Worm (Caenorhabditis elegans) whole organism, early embryonic: Measurements from ENCODE around the gene K07E3.2.

Source experiments
- B0310.2 ChIP-seq: sonication (generic microtip); optimal IDR thresholded peaks from 2 replicates; lab custom pipeline; 2016; ENCODE audit warnings: mild to moderate bottlenecking, missing genetic modification characterization, missing compliant biosample characterization
- F13C5.2 ChIP-seq: sonication (generic microtip); optimal IDR thresholded peaks from 2 replicates; lab custom pipeline; 2017; ENCODE audit warnings: mild to moderate bottlenecking, missing genetic modification characterization, inconsistent platforms, missing compliant biosample characterization
- aly-1 ChIP-seq: sonication (generic microtip); optimal IDR thresholded peaks from 2 replicates; lab custom pipeline; 2016; ENCODE audit warnings: missing genetic modification characterization, missing compliant biosample characterization
- ama-1 ChIP-seq: fragments of 150-350 bp; optimal IDR thresholded peaks from 2 replicates; lab custom pipeline; 2014
- ceh-13 ChIP-seq: fragments of 200-800 bp; sonication (Bioruptor generic); optimal IDR thresholded peaks from 2 replicates; lab custom pipeline; 2018; ENCODE audit warnings: mild to moderate bottlenecking, missing genetic modification characterization, missing compliant biosample characterization
- ceh-36 ChIP-seq: sonication (generic microtip); optimal IDR thresholded peaks from 2 replicates; lab custom pipeline; 2016; ENCODE audit warnings: missing genetic modification characterization, inconsistent platforms, missing compliant biosample characterization
- ets-7 ChIP-seq: sonication (generic microtip); optimal IDR thresholded peaks from 2 replicates; lab custom pipeline; 2016; ENCODE audit warnings: missing genotype, missing genetic modification characterization, missing compliant biosample characterization
- flt-1 ChIP-seq: fragments of 200-800 bp; sonication (Bioruptor generic); IDR thresholded peaks from 2 replicates; pipeline ENCODE4 v1.3.6; 2022; ENCODE audit warnings: missing genetic modification characterization, missing compliant biosample characterization
- hmbx-1 ChIP-seq: sonication (generic microtip); optimal IDR thresholded peaks from 2 replicates; lab custom pipeline; 2016; ENCODE audit warnings: mild to moderate bottlenecking, missing genetic modification characterization, missing compliant biosample characterization
- hmg-4 ChIP-seq: fragments of 200-800 bp; sonication (Bioruptor generic); optimal IDR thresholded peaks from 2 replicates; lab custom pipeline; 2018; ENCODE audit warnings: mild to moderate bottlenecking, missing genetic modification characterization, missing compliant biosample characterization
- hnd-1 ChIP-seq: sonication (generic microtip); optimal IDR thresholded peaks from 2 replicates; lab custom pipeline; 2016; ENCODE audit warnings: missing genetic modification characterization, missing compliant biosample characterization
- pes-1 ChIP-seq: fragments of 200-800 bp; sonication (Bioruptor generic); IDR thresholded peaks from 2 replicates; pipeline ENCODE4 v1.3.6; 2022; ENCODE audit warnings: missing genetic modification reagents, missing genetic modification characterization, missing compliant biosample characterization
- scrt-1 ChIP-seq: fragments of 200-800 bp; sonication (Bioruptor generic); IDR thresholded peaks from 2 replicates; pipeline ENCODE4 v1.3.6; 2022; ENCODE audit warnings: missing genetic modification characterization, missing compliant biosample characterization
- sea-1 ChIP-seq: fragments of 200-800 bp; sonication (Bioruptor generic); conservative IDR thresholded peaks from 2 replicates; pipeline ENCODE4 v1.3.6; 2022; ENCODE audit warnings: missing genetic modification characterization, missing compliant biosample characterization
- tbx-11 ChIP-seq: fragments of 200-800 bp; sonication (Bioruptor generic); IDR thresholded peaks from 2 replicates; pipeline ENCODE4 v1.3.6; 2022; ENCODE audit warnings: missing genetic modification characterization, missing compliant biosample characterization
- tbx-37 ChIP-seq: fragments of 200-800 bp; sonication (Bioruptor generic); conservative IDR thresholded peaks from 2 replicates; pipeline ENCODE4 v1.3.6; 2022; ENCODE audit warnings: missing genetic modification reagents, missing genetic modification characterization, missing compliant biosample characterization
- tra-4 ChIP-seq: sonication (generic microtip); optimal IDR thresholded peaks from 2 replicates; lab custom pipeline; 2017; ENCODE audit warnings: missing genetic modification characterization, missing compliant biosample characterization

The K07E3.2 gene

DNA sequence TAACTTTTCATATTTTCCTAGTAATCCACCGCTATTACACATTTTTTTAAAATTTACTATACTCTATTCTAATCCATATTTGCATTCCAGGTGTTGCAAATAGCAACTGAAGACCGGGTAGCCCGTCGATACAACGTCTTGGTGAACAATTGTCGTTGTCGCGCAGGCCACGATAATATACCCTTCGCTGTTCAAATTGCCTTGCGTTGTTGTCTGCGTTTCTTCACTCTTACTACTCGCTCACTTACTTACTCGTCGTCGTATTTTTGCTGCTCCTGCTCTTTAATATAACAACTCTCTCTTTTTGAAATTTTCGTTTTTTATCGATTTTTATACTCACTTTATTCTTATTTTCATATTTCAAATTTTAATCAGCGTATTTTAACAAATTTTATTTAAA, at the start of gene K07E3.2:
K07E3.2 (plus strand) TSS at position 400 of the 400 bp plus-strand sequence.
- TF ChIP-seq hmbx-1 (tag; lab: Kevin White, UChicago) (no peak), ets-7 (no peak)

DNA sequence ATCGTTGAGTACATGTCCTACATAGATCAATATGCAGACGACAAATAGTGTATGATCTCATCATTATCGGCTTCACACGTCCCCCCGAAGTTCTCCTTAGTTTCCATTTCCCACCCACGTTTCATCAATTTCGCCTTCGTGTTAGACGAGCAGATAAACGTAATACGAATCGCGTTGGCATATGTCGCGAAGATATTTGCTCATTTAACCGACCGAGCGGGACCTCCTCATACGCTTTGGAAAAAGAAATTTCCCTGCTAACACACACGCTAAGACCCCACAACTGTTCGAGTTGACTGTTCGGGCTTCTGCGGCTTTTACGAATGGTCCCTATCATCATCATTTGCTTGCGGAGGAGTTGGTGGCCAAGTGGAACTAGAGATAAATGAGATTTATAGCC, 49.6 kb upstream of the K07E3.2 start:
- TF ChIP-seq tbx-37 (no peak), ceh-36 (tag; lab: Kevin White, UChicago) (no peak), B0310.2 (tag; lab: Kevin White, UChicago) (no peak), ets-7 (no peak), aly-1 (tag; lab: Kevin White, UChicago) (no peak), tra-4 (tag; lab: Kevin White, UChicago) (no peak), hnd-1 (tag; lab: Kevin White, UChicago) (no peak), flt-1 (GFP tag; lab: Robert Waterston, UW) (no peak), ama-1 (no peak), tbx-11 (GFP tag; lab: Robert Waterston, UW) (no peak), sea-1 (GFP tag; lab: Robert Waterston, UW) (no peak), F13C5.2 (no peak), scrt-1 (no peak), pes-1 (GFP tag; lab: Robert Waterston, UW) (no peak), hmg-4 (GFP tag; lab: Kevin White, UChicago) (no peak), ceh-13 (GFP tag; lab: Kevin White, UChicago) (no peak)

- TF ChIP-seq hmbx-1 (tag; lab: Kevin White, UChicago), result no peak
- TF ChIP-seq F13C5.2, result peak; percentile 16
These were observed 46.3 kb upstream of the K07E3.2 start, which contains the start of gene dim-1 for ce11 chrX:8057791-8058270. Gene dim-1, minus strand, starts transcription at chrX:8058220.

- TF ChIP-seq ceh-13 (GFP tag; lab: Kevin White, UChicago), result no peak
- TF ChIP-seq F13C5.2, result no peak
- no peak for TF ChIP-seq hnd-1 (tag; lab: Kevin White, UChicago)
- no peak for TF ChIP-seq ama-1
- no peak for TF ChIP-seq tbx-11 (GFP tag; lab: Robert Waterston, UW)
- TF ChIP-seq aly-1 (tag; lab: Kevin White, UChicago), result no peak
- no peak for TF ChIP-seq scrt-1
- TF ChIP-seq ets-7, result no peak
- no peak for TF ChIP-seq ceh-36 (tag; lab: Kevin White, UChicago)
- TF ChIP-seq pes-1 (GFP tag; lab: Robert Waterston, UW), result no peak
These were observed 44.1 kb upstream of the K07E3.2 start for ce11 chrX:8059999-8060398.

ce11 chrX:8060823-8061222, 43.3 kb upstream of the K07E3.2 start, which contains the start of gene C18A11.3:
Gene C18A11.3, plus strand, starts transcription at chrX:8061123.
- TF ChIP-seq pes-1 (GFP tag; lab: Robert Waterston, UW), result no peak
- TF ChIP-seq flt-1 (GFP tag; lab: Robert Waterston, UW), result no peak
- TF ChIP-seq ets-7, result no peak
- TF ChIP-seq tbx-11 (GFP tag; lab: Robert Waterston, UW), result no peak
- TF ChIP-seq B0310.2 (tag; lab: Kevin White, UChicago), result no peak
- TF ChIP-seq hmg-4 (GFP tag; lab: Kevin White, UChicago), result no peak
- no peak for TF ChIP-seq ceh-36 (tag; lab: Kevin White, UChicago)

DNA sequence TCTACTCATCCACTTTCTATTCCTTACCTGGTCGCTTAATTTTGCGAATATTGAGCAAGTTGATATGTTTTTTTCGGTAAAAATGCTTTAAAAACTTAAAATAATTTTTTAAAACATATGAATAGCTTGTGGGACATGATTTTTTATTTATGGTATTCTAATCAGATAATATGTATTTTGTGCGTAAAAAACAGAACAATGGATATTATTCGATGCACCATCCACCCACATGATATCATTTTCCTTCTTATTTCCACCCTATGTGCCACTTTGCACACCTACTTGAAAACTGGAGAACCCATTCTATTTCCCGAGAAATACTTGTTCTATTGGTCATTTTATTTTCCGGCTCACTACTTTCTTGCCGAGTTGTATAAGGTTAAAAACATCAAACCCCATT, 36.8 kb upstream of the K07E3.2 start, which contains the start of gene C18A11.2:
C18A11.2 (plus strand) TSS at position 301 of the 400 bp plus-strand sequence.
- TF ChIP-seq hnd-1 (tag; lab: Kevin White, UChicago), result no peak
- TF ChIP-seq ets-7, result no peak
- TF ChIP-seq hmg-4 (GFP tag; lab: Kevin White, UChicago), result no peak
- no peak for TF ChIP-seq scrt-1
- no peak for TF ChIP-seq sea-1 (GFP tag; lab: Robert Waterston, UW)
- TF ChIP-seq flt-1 (GFP tag; lab: Robert Waterston, UW), result no peak
- no peak for TF ChIP-seq ceh-36 (tag; lab: Kevin White, UChicago)
- TF ChIP-seq pes-1 (GFP tag; lab: Robert Waterston, UW), result no peak
- TF ChIP-seq hmbx-1 (tag; lab: Kevin White, UChicago), result no peak

- TF ChIP-seq tbx-37 (no peak), tra-4 (tag; lab: Kevin White, UChicago) (no peak)
These were observed 34.8 kb upstream of the K07E3.2 start, which contains the start of gene C18A11.1 for ce11 chrX:8069293-8069692. Gene C18A11.1, plus strand, starts transcription at chrX:8069328.

DNA sequence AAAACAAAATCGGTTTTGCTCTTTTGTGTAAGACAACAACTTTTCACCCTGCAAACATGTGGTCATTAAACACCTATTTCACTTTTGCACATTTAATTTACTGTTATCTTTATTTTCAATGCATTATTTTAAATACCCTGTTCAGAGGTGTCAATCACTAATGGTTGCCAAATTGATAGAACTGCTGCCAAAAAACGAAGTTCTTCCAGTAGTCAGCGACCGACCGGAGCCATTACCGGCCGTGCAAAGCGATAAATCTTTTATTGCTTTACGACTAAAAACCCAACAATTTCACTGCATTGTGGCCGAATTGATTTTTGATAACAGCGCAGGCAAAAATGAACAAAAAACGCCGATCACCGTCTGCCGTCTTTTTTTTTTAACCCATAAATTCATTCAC, 29.6 kb upstream of the K07E3.2 start:
- no peak for TF ChIP-seq hnd-1 (tag; lab: Kevin White, UChicago)
- TF ChIP-seq scrt-1, result no peak
- no peak for TF ChIP-seq tra-4 (tag; lab: Kevin White, UChicago)

DNA sequence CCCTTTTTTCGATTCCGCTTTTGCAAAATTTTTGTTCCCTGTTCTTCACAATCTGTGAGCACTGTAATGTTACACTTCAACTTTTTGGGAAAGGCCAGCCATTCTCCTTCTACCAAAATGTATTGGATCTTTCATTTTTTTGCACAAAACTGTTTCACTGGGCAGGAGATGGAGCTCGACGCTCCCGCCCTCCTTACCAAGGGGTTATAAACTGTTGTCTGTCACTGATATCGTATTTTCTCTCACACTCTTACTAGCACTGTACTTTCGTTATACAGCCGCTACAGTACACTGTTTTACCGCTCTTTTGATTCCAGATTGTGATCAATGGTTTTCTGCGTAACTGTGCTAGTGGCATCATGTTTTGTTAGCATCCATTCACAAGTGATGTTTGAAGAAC, 26.4 kb upstream of the K07E3.2 start, which contains the start of gene C46F2.1:
C46F2.1 (plus strand) TSS at position 301 of the 400 bp plus-strand sequence.
- TF ChIP-seq aly-1 (tag; lab: Kevin White, UChicago) (no peak), B0310.2 (tag; lab: Kevin White, UChicago) (no peak), hnd-1 (tag; lab: Kevin White, UChicago) (no peak), sea-1 (GFP tag; lab: Robert Waterston, UW) (no peak), tra-4 (tag; lab: Kevin White, UChicago) (no peak), scrt-1 (no peak), flt-1 (GFP tag; lab: Robert Waterston, UW) (no peak), F13C5.2 (no peak), ama-1 (no peak), ets-7 (no peak), tbx-11 (GFP tag; lab: Robert Waterston, UW) (no peak), tbx-37 (no peak), pes-1 (GFP tag; lab: Robert Waterston, UW) (no peak), hmbx-1 (tag; lab: Kevin White, UChicago) (no peak), hmg-4 (GFP tag; lab: Kevin White, UChicago) (no peak)
